Worm (Caenorhabditis elegans) whole organism, L4 larva: ENCODE data around the gene K08C7.7.

Source experiments
- nhr-28 ChIP-seq: fragments of 150-350 bp; optimal IDR thresholded peaks from 2 replicates; lab custom pipeline; 2014; ENCODE audit warnings: missing biosample characterization, missing genetic modification characterization
- set-16 ChIP-seq: fragments of 200-800 bp; sonication (Bioruptor generic); IDR thresholded peaks from 2 replicates; pipeline ENCODE4 v1.3.6; 2022; ENCODE audit warnings: missing genetic modification reagents, missing genetic modification characterization, missing compliant biosample characterization
- unc-62 ChIP-seq, 3 experiments: fragments of 150-350 bp in 1 of 3; sonication (generic microtip); optimal IDR thresholded peaks in 2 of 3; peaks in 1 of 3; 1 replicate in 1 of 3; 2 replicates in 2 of 3; lab custom pipeline; 2014 to 2017; ENCODE audit warnings: missing biosample characterization in 3 of 3, missing genetic modification characterization in 3 of 3, missing genetic modification reagents in 3 of 3, missing genotype in 1 of 3
- ztf-11 ChIP-seq: fragments of 150-350 bp; optimal IDR thresholded peaks from 2 replicates; lab custom pipeline; 2014; ENCODE audit warnings: missing biosample characterization, missing genetic modification characterization

The K08C7.7 gene

ce11 chrIV:10714594-10714993, 50.4 kb downstream of the K08C7.7 start:
- TF ChIP-seq nhr-28 (tag; lab: Kevin White, UChicago) (peak; percentile 40), unc-62 (GFP tag; optimal IDR thresholded peaks at IDR 0.05 in 1 of 2; lab: Kevin White, UChicago) (peak in 1 of 2 experiments; percentile 10), unc-62 (tag; optimal IDR thresholded peaks at IDR 0.05; lab: Kevin White, UChicago) (no peak), set-16 (GFP tag; lab: Robert Waterston, UW) (no peak), ztf-11 (tag; lab: Kevin White, UChicago) (no peak)
- TF ChIP-seq, all 104 proteins: peak for 2
